Worm (Caenorhabditis elegans) whole organism, L1 larva: ENCODE measurements around the gene F59E12.8.

Source experiments
- ceh-8 ChIP-seq: fragments of 200-800 bp; sonication (Bioruptor generic); optimal IDR thresholded peaks from 2 replicates; lab custom pipeline; 2018; ENCODE audit warnings: mild to moderate bottlenecking, missing genetic modification characterization, moderate library complexity, missing compliant biosample characterization
- dpl-1 ChIP-seq, 3 experiments: fragments of 150-350 bp in 2 of 3; sonication (generic microtip) in 1 of 3; optimal IDR thresholded peaks; 2 replicates each; lab custom pipeline; 2014 to 2017; ENCODE audit warnings: missing biosample characterization in 3 of 3, missing genetic modification characterization in 3 of 3, missing genetic modification reagents in 3 of 3
- efl-1 ChIP-seq, 4 experiments: fragments of 150-350 bp; optimal IDR thresholded peaks in 3 of 4; peaks in 1 of 4; 1 replicate in 1 of 4; 2 replicates in 3 of 4; lab custom pipeline; 2014; ENCODE audit warnings: missing biosample characterization in 2 of 4, missing genetic modification characterization in 2 of 4, missing genetic modification reagents in 2 of 4
- elt-2 ChIP-seq: sonication (generic microtip); optimal IDR thresholded peaks from 2 replicates; lab custom pipeline; 2016; ENCODE audit warnings: missing genetic modification characterization, mild to moderate bottlenecking, inconsistent platforms, missing compliant biosample characterization, missing genetic modification reagents
- fkh-4 ChIP-seq: sonication (generic microtip); optimal IDR thresholded peaks from 2 replicates; lab custom pipeline; 2016; ENCODE audit warnings: missing compliant biosample characterization, missing genetic modification characterization, borderline replicate concordance
- grh-1 ChIP-seq: fragments of 200-800 bp; sonication (Bioruptor generic); IDR thresholded peaks from 2 replicates; pipeline ENCODE4 v1.3.6; 2022; ENCODE audit warnings: missing genetic modification reagents, missing genetic modification characterization, missing compliant biosample characterization
- irx-1 ChIP-seq: sonication (generic microtip); optimal IDR thresholded peaks from 2 replicates; lab custom pipeline; 2016; ENCODE audit warnings: missing genetic modification characterization, missing compliant biosample characterization
- isw-1 ChIP-seq: fragments of 200-800 bp; sonication (Bioruptor generic); IDR thresholded peaks from 2 replicates; pipeline ENCODE4 v1.3.6; 2022; ENCODE audit warnings: missing genetic modification characterization, missing compliant biosample characterization
- jun-1 ChIP-seq: fragments of 150-350 bp; optimal IDR thresholded peaks from 2 replicates; lab custom pipeline; 2014; ENCODE audit warnings: missing biosample characterization, missing genetic modification reagents, missing genetic modification characterization
- lin-13 ChIP-seq: fragments of 150-350 bp; optimal IDR thresholded peaks from 2 replicates; lab custom pipeline; 2014; ENCODE audit warnings: missing biosample characterization, missing genetic modification reagents, missing genetic modification characterization
- lin-14 ChIP-seq: fragments of 200-800 bp; sonication (Bioruptor generic); optimal IDR thresholded peaks from 2 replicates; lab custom pipeline; 2018; ENCODE audit warnings: mild to moderate bottlenecking, missing genetic modification characterization, moderate library complexity, missing compliant biosample characterization
- lin-35 ChIP-seq, 2 experiments: fragments of 150-350 bp; optimal IDR thresholded peaks; 2 replicates each; lab custom pipeline; 2014; ENCODE audit warnings: missing biosample characterization in 2 of 2, missing genetic modification characterization in 2 of 2, missing genetic modification reagents in 2 of 2
- mdl-1 ChIP-seq, 2 experiments: fragments of 150-350 bp; optimal IDR thresholded peaks; 2 replicates each; lab custom pipeline; 2014 to 2017; ENCODE audit warnings: missing biosample characterization in 2 of 2, missing genetic modification characterization in 2 of 2, inconsistent platforms in 1 of 2
- nhr-20 ChIP-seq: sonication (generic microtip); optimal IDR thresholded peaks from 2 replicates; lab custom pipeline; 2016; ENCODE audit warnings: mild to moderate bottlenecking, missing genetic modification characterization, missing compliant biosample characterization
- nhr-85 ChIP-seq: sonication (generic microtip); peaks from one replicate; lab custom pipeline; 2016; ENCODE audit warnings: missing genetic modification characterization, inconsistent platforms, missing compliant biosample characterization
- pax-3 ChIP-seq: fragments of 200-800 bp; sonication (Bioruptor generic); optimal IDR thresholded peaks from 2 replicates; lab custom pipeline; 2018; ENCODE audit warnings: mild to moderate bottlenecking, missing genetic modification characterization, moderate library complexity, missing compliant biosample characterization
- pqm-1 ChIP-seq: sonication (generic microtip); optimal IDR thresholded peaks from 3 replicates; lab custom pipeline; 2017; ENCODE audit warnings: missing biosample characterization, missing genetic modification characterization
- sptf-1 ChIP-seq: fragments of 150-350 bp; optimal IDR thresholded peaks from 2 replicates; lab custom pipeline; 2014; ENCODE audit warnings: missing biosample characterization, missing genetic modification characterization
- tlp-1 ChIP-seq: fragments of 150-350 bp; optimal IDR thresholded peaks from 2 replicates; lab custom pipeline; 2014; ENCODE audit warnings: missing biosample characterization, missing genetic modification characterization
- unc-62 ChIP-seq: fragments of 150-350 bp; optimal IDR thresholded peaks from 2 replicates; lab custom pipeline; 2014; ENCODE audit warnings: missing biosample characterization, missing genetic modification reagents, missing genetic modification characterization
- ztf-11 ChIP-seq, 2 experiments: sonication (generic microtip); optimal IDR thresholded peaks; 2 replicates each; lab custom pipeline; 2016 to 2017; ENCODE audit warnings: missing genetic modification characterization in 2 of 2, missing biosample characterization in 1 of 2, missing compliant biosample characterization in 1 of 2

F59E12.8 gene

DNA sequence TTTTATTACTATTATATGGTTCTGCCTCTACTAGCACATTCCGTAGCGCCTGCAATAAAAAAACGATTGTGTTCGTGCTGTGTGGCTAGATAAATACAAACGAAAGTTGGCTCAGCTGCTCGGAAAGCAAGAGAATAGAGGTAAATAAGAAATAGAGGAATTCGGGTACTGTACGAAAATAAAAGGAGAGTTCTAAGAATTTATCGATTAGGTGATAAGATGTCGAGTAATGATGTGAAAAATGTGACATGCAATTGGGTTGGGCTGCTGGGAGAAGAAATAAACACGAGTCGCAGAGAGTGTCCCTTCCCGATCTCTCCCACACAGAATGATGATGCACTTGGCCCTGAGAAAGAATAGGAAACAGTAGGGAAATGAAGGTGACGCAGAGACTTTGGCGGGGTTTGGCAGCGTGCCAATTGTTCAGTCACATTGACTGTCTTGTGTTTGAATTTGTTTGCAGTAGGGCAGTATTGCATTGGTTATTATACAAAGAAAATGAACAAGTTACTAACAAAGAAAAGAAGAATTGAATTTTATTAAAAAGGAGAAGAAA lies 43.3 kb downstream of the F59E12.8 start, which contains the start of gene cdc-14 (continued):
- 0 out of 2 replicates have a peak, but pooled peaks have one; percentile 8 for TF ChIP-seq grh-1 (GFP tag; lab: Robert Waterston, UW)

ce11 chrII:5592857-5593256 lies 43.9 kb downstream of the F59E12.8 start:
- TF ChIP-seq nhr-85 = peak; percentile 72
- no peak for TF ChIP-seq irx-1 (tag; lab: Kevin White, UChicago)
- no peak for TF ChIP-seq ceh-8 (GFP tag; lab: Kevin White, UChicago)
- TF ChIP-seq ztf-11 (tag; optimal IDR thresholded peaks at IDR 0.05; lab: Kevin White, UChicago) = no peak
- no peak for TF ChIP-seq pax-3 (tag; lab: Kevin White, UChicago)
- no peak for TF ChIP-seq lin-13 (GFP tag; lab: Kevin White, UChicago)

DNA sequence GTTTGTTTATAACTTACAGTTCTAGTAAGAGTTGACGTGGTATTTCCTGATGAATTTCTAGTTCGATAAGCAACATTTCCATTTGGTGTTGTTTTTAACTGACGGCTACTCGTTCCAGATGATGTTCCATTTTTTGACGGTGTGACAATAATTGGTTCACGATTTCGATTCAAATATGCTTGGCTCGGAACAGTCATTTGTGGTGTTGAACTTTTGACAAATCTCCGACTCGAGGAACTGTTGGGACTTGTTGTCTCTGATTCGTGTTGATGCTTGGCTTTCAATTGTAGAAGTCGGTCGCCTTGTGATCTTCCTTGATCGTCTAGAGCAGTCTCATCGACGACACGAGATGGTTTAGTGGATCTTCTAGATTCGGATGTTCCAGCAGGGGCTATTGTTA lies 45.2 kb downstream of the F59E12.8 start:
- TF ChIP-seq efl-1 (optimal IDR thresholded peaks at IDR 0.05; lab: Kevin White, UChicago) (no peak), efl-1 (GFP tag; optimal IDR thresholded peaks at IDR 0.05 in 1 of 2; lab: Kevin White, UChicago) (peak in 1 of 2 experiments; percentile 82), tlp-1 (tag; lab: Kevin White, UChicago) (no peak), nhr-85 (peak; percentile 52), pqm-1 (tag; lab: Kevin White, UChicago) (no peak)
- TF ChIP-seq, all 84 proteins: peak for 2

DNA sequence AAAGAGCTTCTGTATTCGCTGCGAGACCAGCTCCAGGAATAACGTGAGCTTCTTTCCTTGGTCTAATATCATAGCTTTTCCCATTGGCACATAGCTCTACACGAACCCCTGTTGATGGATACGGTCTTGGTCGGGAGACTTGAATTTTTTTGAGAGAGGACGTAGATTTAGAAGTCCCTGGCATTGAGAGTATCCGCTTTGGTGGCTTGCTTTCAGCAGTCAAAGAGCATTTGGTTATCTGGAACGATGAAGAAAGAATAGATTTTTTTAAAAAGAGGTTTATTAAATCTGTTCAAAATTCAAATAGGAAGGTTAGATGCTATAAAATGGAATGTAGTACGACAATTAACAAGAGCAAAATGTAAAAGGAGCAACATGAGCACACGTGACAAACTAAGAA lies 47.0 kb downstream of the F59E12.8 start, which contains the start of gene C17G10.13:
Gene C17G10.13, minus strand, starts transcription at position 101 of the 400 bp plus-strand sequence.
- TF ChIP-seq unc-62 (no peak), mdl-1 (tag; optimal IDR thresholded peaks at IDR 0.05; lab: Kevin White, UChicago) (no peak)

ce11 chrII:5587794-5588193 lies 48.9 kb downstream of the F59E12.8 start:
- no peak for TF ChIP-seq isw-1 (GFP tag; lab: Robert Waterston, UW)

ce11 chrII:5585788-5586187 lies 50.9 kb downstream of the F59E12.8 start, which contains the start of gene lys-8:
lys-8 (plus strand) TSS chrII:5586178.
- TF ChIP-seq elt-2 (tag; lab: Kevin White, UChicago) (peak; percentile 99), sptf-1 (tag; lab: Kevin White, UChicago) (no peak), pqm-1 (tag; lab: Kevin White, UChicago) (peak; percentile 92), nhr-20 (tag; lab: Kevin White, UChicago) (peak; percentile 28), dpl-1 (GFP tag; optimal IDR thresholded peaks at IDR 0.05; lab: Kevin White, UChicago) (no peak), lin-14 (GFP tag; lab: Kevin White, UChicago) (peak; percentile 35), fkh-4 (tag; lab: Kevin White, UChicago) (no peak), jun-1 (tag; lab: Kevin White, UChicago) (peak; percentile 13), lin-35 (GFP tag; optimal IDR thresholded peaks at IDR 0.05; lab: Kevin White, UChicago) (peak in 1 of 2 experiments; percentile 25), tlp-1 (tag; lab: Kevin White, UChicago) (peak; percentile 89), efl-1 (optimal IDR thresholded peaks at IDR 0.05; lab: Kevin White, UChicago) (no peak), efl-1 (GFP tag; optimal IDR thresholded peaks at IDR 0.05 in 1 of 2; lab: Kevin White, UChicago) (no peak)
